Fruit fly (Drosophila melanogaster): Measurements from ENCODE around the gene CG18787.

- TF ChIP-seq CG12768 (GFP tag; optimal IDR thresholded peaks at IDR 0.05) (no peak), Hr96 (GFP tag; optimal IDR thresholded peaks at IDR 0.05) (no peak), ovo (GFP tag; optimal IDR thresholded peaks at IDR 0.05) (no peak), bab1 (GFP tag; optimal IDR thresholded peaks at IDR 0.05) (no peak), pad (GFP tag; optimal IDR thresholded peaks at IDR 0.05) (no peak), CG7101 (tag; optimal IDR thresholded peaks at IDR 0.05) (no peak), kay (GFP tag; ENCODE audit: borderline replicate concordance) (no peak), CG1620 (GFP tag; optimal IDR thresholded peaks at IDR 0.05) (no peak), cic (GFP tag; optimal IDR thresholded peaks at IDR 0.05) (no peak), tj (GFP tag; optimal IDR thresholded peaks at IDR 0.05) (no peak), Crg-1 (GFP tag; optimal IDR thresholded peaks at IDR 0.05) (no peak), CG14711 (tag; optimal IDR thresholded peaks at IDR 0.05) (no peak)
Measured at dm6 chr2L:11989729-11990128, 9.4 kb downstream of the CG18787 start, which contains the start of the genes zuc and dgt2.
